Worm (Caenorhabditis elegans) whole organism, late embryonic: Measurements from ENCODE around the gene ins-7.

Experiments used
- ama-1 ChIP-seq: fragments of 150-350 bp; optimal IDR thresholded peaks from 2 replicates; lab custom pipeline; 2014
- ceh-34 ChIP-seq: sonication (generic microtip); optimal IDR thresholded peaks from 2 replicates; lab custom pipeline; 2016; ENCODE audit warnings: mild to moderate bottlenecking, missing genetic modification characterization, missing compliant biosample characterization
- fkh-10 ChIP-seq: fragments of 150-350 bp; optimal IDR thresholded peaks from 2 replicates; lab custom pipeline; 2014; ENCODE audit warnings: missing biosample characterization, missing genetic modification reagents, missing genetic modification characterization
- hlh-15 ChIP-seq: sonication (generic microtip); optimal IDR thresholded peaks from 2 replicates; lab custom pipeline; 2016; ENCODE audit warnings: missing genetic modification characterization, missing compliant biosample characterization
- hlh-30 ChIP-seq: sonication (generic microtip); optimal IDR thresholded peaks from 2 replicates; lab custom pipeline; 2017; ENCODE audit warnings: antibody characterized with exemption, missing genetic modification characterization, missing compliant biosample characterization; ENCODE audit not compliant: insufficient read depth
- pat-9 ChIP-seq: fragments of 200-800 bp; sonication (Bioruptor generic); optimal IDR thresholded peaks from 2 replicates; lab custom pipeline; 2018; ENCODE audit warnings: mild to moderate bottlenecking, missing genetic modification characterization, moderate library complexity, missing compliant biosample characterization
- pros-1 ChIP-seq: fragments of 150-350 bp; optimal IDR thresholded peaks from 2 replicates; lab custom pipeline; 2014; ENCODE audit warnings: missing biosample characterization, missing genetic modification reagents, missing genetic modification characterization
- syd-9 ChIP-seq: sonication (generic microtip); optimal IDR thresholded peaks from 2 replicates; lab custom pipeline; 2016; ENCODE audit warnings: mild to moderate bottlenecking, missing genetic modification characterization, moderate library complexity, missing compliant biosample characterization

- TF ChIP-seq pat-9 (no peak), hlh-30 (tag; lab: Kevin White, UChicago) (no peak), syd-9 (tag; lab: Kevin White, UChicago) (no peak), fkh-10 (GFP tag; lab: Kevin White, UChicago) (no peak), ama-1 (no peak), pros-1 (tag; lab: Kevin White, UChicago) (no peak), ceh-34 (no peak), hlh-15 (tag; lab: Kevin White, UChicago) (no peak)
Measured at ce11 chrIV:9641925-9642324, 40.7 kb downstream of the ins-7 start, which contains the start of gene del-2.
